Worm (Caenorhabditis elegans) whole organism, L4/young adult: ENCODE results near the gene srz-83.

Source experiments
- dao-5 ChIP-seq: sonication (generic microtip); optimal IDR thresholded peaks from 2 replicates; lab custom pipeline; 2016; ENCODE audit warnings: missing genotype, missing genetic modification characterization, moderate library complexity, missing compliant biosample characterization
- him-1 ChIP-seq: sonication (generic microtip); optimal IDR thresholded peaks from 2 replicates; lab custom pipeline; 2016; ENCODE audit warnings: missing genotype, missing genetic modification reagents, missing genetic modification characterization, missing compliant biosample characterization

DNA sequence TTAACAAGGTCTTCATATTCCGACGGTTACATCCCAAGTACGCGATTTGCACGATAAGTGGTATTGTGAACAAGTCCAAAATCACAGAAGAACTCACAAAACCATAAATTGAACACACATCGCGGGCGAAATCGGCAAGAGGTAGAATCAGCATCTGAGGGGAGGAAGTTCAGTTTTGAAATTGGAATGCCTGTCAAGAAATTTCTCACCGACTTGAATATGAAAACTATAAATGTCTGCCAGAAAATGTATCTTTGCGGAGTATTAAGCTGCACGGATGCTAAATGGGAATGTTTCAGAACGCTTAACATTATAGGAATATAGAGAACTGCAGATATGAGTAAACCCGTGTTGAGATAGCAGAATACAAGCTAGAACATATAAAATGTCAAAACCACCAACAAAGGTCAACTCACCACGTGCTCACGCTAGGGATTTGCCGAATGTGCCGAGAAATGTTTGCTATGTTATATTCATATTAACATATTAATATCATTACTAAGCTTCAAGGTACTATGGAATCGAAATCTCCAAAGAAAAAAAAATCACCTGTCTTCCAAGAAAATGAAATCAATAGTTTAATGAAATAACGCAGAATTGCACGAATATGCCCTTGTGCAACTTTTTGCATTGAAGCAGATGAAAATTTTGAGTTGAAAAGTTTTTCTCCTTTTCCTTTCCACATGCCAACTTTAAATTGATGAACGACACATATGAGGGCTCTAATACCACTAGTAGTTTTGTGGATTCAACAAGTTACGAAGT, 21.9 kb upstream of the srz-83 start, which contains the start of gene srz-82:
- TF ChIP-seq him-1 (no peak), dao-5 (tag; lab: Kevin White, UChicago) (no peak)
